Fruit fly (Drosophila melanogaster): Measurements from ENCODE around the gene CG11655.

DNA sequence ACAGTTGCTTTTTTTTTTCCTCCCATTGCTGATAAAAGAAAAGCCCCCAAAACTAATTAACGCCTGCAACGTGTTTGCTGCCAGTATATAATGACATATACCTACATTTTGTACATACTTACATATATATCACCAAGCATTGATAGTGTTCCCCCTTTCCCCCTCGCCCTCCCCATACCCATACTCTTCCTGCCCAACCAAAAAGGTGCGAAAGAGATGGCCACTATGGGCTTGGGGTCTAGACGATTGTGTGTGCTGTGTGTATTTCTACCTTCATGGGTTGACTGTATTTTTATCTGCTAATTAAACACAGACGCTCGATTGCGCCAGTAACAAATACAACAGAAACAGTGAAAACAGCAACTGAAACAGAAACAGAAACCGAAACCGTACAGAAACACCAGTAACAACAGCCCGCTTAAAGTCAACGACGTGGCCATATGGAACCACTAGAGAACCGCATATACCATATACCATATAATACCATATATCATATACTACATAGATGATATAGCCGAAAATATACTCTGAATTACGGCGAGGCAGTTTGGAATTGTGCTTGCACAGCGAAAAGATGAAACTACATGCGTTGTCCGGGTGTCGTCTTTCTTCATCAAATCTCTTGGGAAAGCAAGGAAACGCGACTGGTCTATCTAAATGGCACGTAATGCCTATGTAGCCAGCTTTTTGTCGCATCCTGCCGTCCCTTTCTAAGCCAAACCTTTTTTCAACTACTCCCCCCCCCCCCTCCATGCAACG lies 43.6 kb downstream of the CG11655 start:
- no peak for TF ChIP-seq Hr39 (GFP tag; optimal IDR thresholded peaks at IDR 0.05)
- no peak for TF ChIP-seq CG11762 (GFP tag; optimal IDR thresholded peaks at IDR 0.05; ENCODE audit: insufficient read depth)
- no peak for TF ChIP-seq CG6276 (GFP tag; optimal IDR thresholded peaks at IDR 0.05)
- TF ChIP-seq Sox14 (GFP tag; optimal IDR thresholded peaks at IDR 0.05) = no peak
- no peak for TF ChIP-seq fd59A (GFP tag; optimal IDR thresholded peaks at IDR 0.05)
- no peak for TF ChIP-seq CG7368 (GFP tag; optimal IDR thresholded peaks at IDR 0.05)
- TF ChIP-seq CG9139 (GFP tag; optimal IDR thresholded peaks at IDR 0.05) = no peak
- TF ChIP-seq CG10669 (GFP tag; optimal IDR thresholded peaks at IDR 0.05) = no peak
- no peak for TF ChIP-seq Met (GFP tag; optimal IDR thresholded peaks at IDR 0.05)

All from whole organism, prepupa.